Fruit fly (Drosophila melanogaster) whole organism, wandering third instar larva: ENCODE results near the gene CG43137.

ENCODE experiments used
- Abd-B ChIP-seq: fragments of >200 bp; optimal IDR thresholded peaks from 2 replicates; lab custom pipeline; 2017; ENCODE audit warnings: missing biosample characterization, missing genetic modification characterization
- CG32264 ChIP-seq: fragments of 200-800 bp; sonication (Bioruptor generic); optimal IDR thresholded peaks from 2 replicates; lab custom pipeline; 2016; ENCODE audit warnings: missing biosample characterization, missing genetic modification characterization
- CG9705 ChIP-seq: fragments of 200-800 bp; sonication (Bioruptor generic); optimal IDR thresholded peaks from 2 replicates; lab custom pipeline; 2018; ENCODE audit warnings: missing biosample characterization, mild to moderate bottlenecking, missing genetic modification characterization
- CrebA ChIP-seq: fragments of 200-800 bp; sonication (Bioruptor generic); optimal IDR thresholded peaks from 2 replicates; lab custom pipeline; 2016; ENCODE audit warnings: missing biosample characterization, mild to moderate bottlenecking, missing genetic modification characterization, borderline replicate concordance
- Dfd ChIP-seq: fragments of >200 bp; optimal IDR thresholded peaks from 2 replicates; lab custom pipeline; 2017; ENCODE audit warnings: missing biosample characterization, missing genetic modification characterization
- Dif ChIP-seq: fragments of 200-275, 200-300 bp; sonication (Bioruptor generic); optimal IDR thresholded peaks from 2 replicates; lab custom pipeline; 2018; ENCODE audit warnings: missing biosample characterization, missing genetic modification characterization; ENCODE audit not compliant: partially characterized antibody
- GATAd ChIP-seq: sonication (Bioruptor generic); optimal IDR thresholded peaks from 2 replicates; lab custom pipeline; 2016; ENCODE audit warnings: missing biosample characterization, missing genetic modification characterization
- HLH106 ChIP-seq: fragments of 200-800 bp; optimal IDR thresholded peaks from 3 replicates; lab custom pipeline; 2019; ENCODE audit warnings: missing biosample characterization, mild to moderate bottlenecking, missing genetic modification characterization, moderate library complexity
- Hnf4 ChIP-seq: fragments of 200-800 bp; sonication (Bioruptor generic); optimal IDR thresholded peaks from 2 replicates; lab custom pipeline; 2016; ENCODE audit warnings: missing biosample characterization, mild to moderate bottlenecking, missing genetic modification characterization
- Hr78 ChIP-seq: fragments of >200 bp; optimal IDR thresholded peaks from 2 replicates; lab custom pipeline; 2017; ENCODE audit warnings: missing biosample characterization, missing genetic modification characterization
- Hr83 ChIP-seq: fragments of 200-300 bp; sonication (Bioruptor generic); optimal IDR thresholded peaks from 2 replicates; lab custom pipeline; 2016; ENCODE audit warnings: missing biosample characterization, mild to moderate bottlenecking, missing genetic modification characterization, moderate library complexity; ENCODE audit not compliant: poor library complexity, severe bottlenecking
- Jra ChIP-seq: sonication (Bioruptor generic); optimal IDR thresholded peaks from 2 replicates; lab custom pipeline; 2016; ENCODE audit warnings: missing biosample characterization, missing genetic modification characterization
- Mio ChIP-seq: sonication (Bioruptor generic); optimal IDR thresholded peaks from 2 replicates; lab custom pipeline; 2016; ENCODE audit warnings: missing biosample characterization, missing genetic modification characterization
- Myc ChIP-seq: fragments of >200 bp; optimal IDR thresholded peaks from 2 replicates; lab custom pipeline; 2017
- N ChIP-seq: fragments of >200 bp; optimal IDR thresholded peaks from 2 replicates; lab custom pipeline; 2018; ENCODE audit warnings: missing biosample characterization, missing external identifiers, missing genetic modification characterization
- OdsH ChIP-seq: fragments of 200-800 bp; sonication (Bioruptor generic); optimal IDR thresholded peaks from 2 replicates; lab custom pipeline; 2016; ENCODE audit warnings: missing biosample characterization, mild to moderate bottlenecking, missing genetic modification characterization
- Rel ChIP-seq, 2 experiments: fragments of 200-800 bp; sonication (Bioruptor generic) in 1 of 2; optimal IDR thresholded peaks; 2 replicates in 1 of 2; 3 replicates in 1 of 2; lab custom pipeline; 2016 to 2019; ENCODE audit warnings: mild to moderate bottlenecking in 2 of 2, missing biosample characterization in 2 of 2, missing genetic modification characterization in 2 of 2, moderate library complexity in 1 of 2
- Sp1 ChIP-seq: fragments of 200-800 bp; sonication (Bioruptor generic); optimal IDR thresholded peaks from 3 replicates; lab custom pipeline; 2019; ENCODE audit warnings: missing biosample characterization, mild to moderate bottlenecking, missing genetic modification characterization, moderate library complexity
- Vsx2 ChIP-seq: fragments of 200-300, 225-300 bp; sonication (Bioruptor generic); optimal IDR thresholded peaks from 2 replicates; lab custom pipeline; 2018; ENCODE audit warnings: missing biosample characterization, missing genetic modification characterization; ENCODE audit not compliant: partially characterized antibody
- br ChIP-seq: fragments of 200-800 bp; sonication (Bioruptor generic); optimal IDR thresholded peaks from 2 replicates; lab custom pipeline; 2016; ENCODE audit warnings: missing biosample characterization, missing genetic modification characterization
- brk ChIP-seq: fragments of 200-800 bp; sonication (Bioruptor generic); optimal IDR thresholded peaks from 2 replicates; lab custom pipeline; 2016; ENCODE audit warnings: missing biosample characterization, mild to moderate bottlenecking, missing genetic modification characterization
- dl ChIP-seq, 2 experiments: fragments of 175-275, 200-275 bp in 1 of 2; fragments of 200-275 bp in 1 of 2; sonication (Bioruptor generic); optimal IDR thresholded peaks; lab custom pipeline; 2018; ENCODE audit warnings: mild to moderate bottlenecking in 2 of 2, missing biosample characterization in 2 of 2, missing genetic modification characterization in 2 of 2, moderate library complexity in 2 of 2; ENCODE audit not compliant: partially characterized antibody in 2 of 2, insufficient read depth in 1 of 2
- dmrt93B ChIP-seq: fragments of 200-800 bp; sonication (Bioruptor generic); optimal IDR thresholded peaks from 2 replicates; lab custom pipeline; 2018; ENCODE audit warnings: missing biosample characterization, mild to moderate bottlenecking, missing genetic modification characterization
- dsf ChIP-seq: sonication (Bioruptor generic); optimal IDR thresholded peaks from 2 replicates; lab custom pipeline; 2016; ENCODE audit warnings: missing biosample characterization, missing genetic modification characterization, borderline replicate concordance
- ey ChIP-seq: fragments of 200-800 bp; sonication (Bioruptor generic); optimal IDR thresholded peaks from 2 replicates; lab custom pipeline; 2016; ENCODE audit warnings: missing biosample characterization, missing genetic modification characterization
- foxo ChIP-seq, 2 experiments: fragments of 200-800 bp; sonication (Bioruptor generic); optimal IDR thresholded peaks; 2 replicates in 1 of 2; 3 replicates in 1 of 2; lab custom pipeline; 2016 to 2017; ENCODE audit warnings: missing biosample characterization in 2 of 2, missing genetic modification characterization in 2 of 2
- fru ChIP-seq: fragments of 200-800 bp; sonication (Bioruptor generic); optimal IDR thresholded peaks from 3 replicates; lab custom pipeline; 2016; ENCODE audit warnings: missing biosample characterization, mild to moderate bottlenecking, missing genetic modification characterization
- h ChIP-seq: fragments of 200-800 bp; sonication (Bioruptor generic); optimal IDR thresholded peaks from 3 replicates; lab custom pipeline; 2016; ENCODE audit warnings: missing biosample characterization, mild to moderate bottlenecking, missing genetic modification characterization
- jim ChIP-seq: fragments of 175-275, 200-325 bp; sonication (Bioruptor generic); optimal IDR thresholded peaks from 2 replicates; lab custom pipeline; 2016; ENCODE audit warnings: missing biosample characterization, mild to moderate bottlenecking, missing genetic modification characterization
- lola ChIP-seq: fragments of >200 bp; optimal IDR thresholded peaks from 2 replicates; lab custom pipeline; 2017; ENCODE audit warnings: missing biosample characterization, missing genetic modification characterization
- pan ChIP-seq: fragments of >200 bp; optimal IDR thresholded peaks from 2 replicates; lab custom pipeline; 2017
- psq ChIP-seq: fragments of 200-800 bp; sonication (Bioruptor generic); optimal IDR thresholded peaks from 3 replicates; lab custom pipeline; 2017; ENCODE audit warnings: missing biosample characterization, mild to moderate bottlenecking, missing genetic modification characterization, moderate library complexity
- rgr ChIP-seq: fragments of 200-800 bp; sonication (Bioruptor generic); optimal IDR thresholded peaks from 3 replicates; lab custom pipeline; 2016; ENCODE audit warnings: missing biosample characterization, mild to moderate bottlenecking, missing genetic modification characterization
- sage ChIP-seq: fragments of 200-800 bp; sonication (Bioruptor generic); optimal IDR thresholded peaks from 2 replicates; lab custom pipeline; 2016; ENCODE audit warnings: missing biosample characterization, mild to moderate bottlenecking, missing genetic modification characterization
- sv ChIP-seq: fragments of 200-800 bp; sonication (Bioruptor generic); optimal IDR thresholded peaks from 3 replicates; lab custom pipeline; 2016; ENCODE audit warnings: missing biosample characterization, missing genetic modification characterization
- tai ChIP-seq: sonication (Bioruptor generic); optimal IDR thresholded peaks from 2 replicates; lab custom pipeline; 2016; ENCODE audit warnings: missing biosample characterization, missing genetic modification characterization
- usp ChIP-seq: fragments of >200 bp; optimal IDR thresholded peaks from 2 replicates; lab custom pipeline; 2017; ENCODE audit warnings: missing biosample characterization, missing genetic modification characterization
- woc ChIP-seq: sonication (Bioruptor generic); optimal IDR thresholded peaks from 2 replicates; lab custom pipeline; 2016; ENCODE audit warnings: missing biosample characterization, mild to moderate bottlenecking, missing genetic modification characterization

The CG43137 gene

dm6 chrX:5883394-5883793 is 18.4 kb upstream of the CG43137 start (continued):
- peak in 1 of 2 experiments; percentile 57 for TF ChIP-seq foxo (GFP tag; optimal IDR thresholded peaks at IDR 0.05; lab: Kevin White, UChicago)
- no peak for TF ChIP-seq Dfd (GFP tag; lab: Kevin White, UChicago)
- TF ChIP-seq Hr83 (GFP tag; lab: Kevin White, UChicago) = no peak
- no peak for TF ChIP-seq ey
- peak; percentile 54 for TF ChIP-seq h

- no peak for TF ChIP-seq tai (GFP tag; lab: Kevin White, UChicago)
- no peak for TF ChIP-seq Dif (GFP tag; lab: Kevin White, UChicago)
- TF ChIP-seq rgr (GFP tag; lab: Kevin White, UChicago) = peak; percentile 85
- peak; percentile 87 for TF ChIP-seq Hnf4
- no peak for TF ChIP-seq Dfd (GFP tag; lab: Kevin White, UChicago)
- no peak for TF ChIP-seq brk (GFP tag; lab: Kevin White, UChicago)
- TF ChIP-seq OdsH (GFP tag; lab: Kevin White, UChicago) = peak; percentile 82
- peak; percentile 72 for TF ChIP-seq CG32264 (GFP tag; lab: Kevin White, UChicago)
- TF ChIP-seq lola = no peak
- TF ChIP-seq CG9705 = peak; percentile 77
- no peak for TF ChIP-seq Vsx2 (GFP tag; lab: Kevin White, UChicago)
- TF ChIP-seq foxo (GFP tag; optimal IDR thresholded peaks at IDR 0.05; lab: Kevin White, UChicago) = peak in 1 of 2 experiments; percentile 86
- TF ChIP-seq Abd-B = no peak
- TF ChIP-seq Rel (GFP tag; optimal IDR thresholded peaks at IDR 0.05; lab: Kevin White, UChicago) = peak; percentile 45
- TF ChIP-seq Rel (tag; optimal IDR thresholded peaks at IDR 0.05; lab: Kevin White, UChicago) = peak; percentile 61
- no peak for TF ChIP-seq Hr78 (GFP tag; lab: Kevin White, UChicago)
- TF ChIP-seq jim (GFP tag; lab: Kevin White, UChicago) = no peak
- no peak for TF ChIP-seq usp
- TF ChIP-seq CrebA (GFP tag; lab: Kevin White, UChicago) = no peak
- peak; percentile 76 for TF ChIP-seq Jra (GFP tag; lab: Kevin White, UChicago)
- no peak for TF ChIP-seq dsf (GFP tag; lab: Kevin White, UChicago)
- TF ChIP-seq woc (GFP tag; lab: Kevin White, UChicago) = peak; percentile 93
- TF ChIP-seq Hr83 (GFP tag; lab: Kevin White, UChicago) = no peak
- peak; percentile 81 for TF ChIP-seq br (GFP tag; lab: Kevin White, UChicago)
- no peak for TF ChIP-seq pan (lab: Kevin White, UChicago)
- TF ChIP-seq fru (GFP tag; lab: Kevin White, UChicago) = peak; percentile 82
- TF ChIP-seq dmrt93B = peak; percentile 76
- TF ChIP-seq sv (GFP tag; lab: Kevin White, UChicago) = no peak
- TF ChIP-seq Sp1 (GFP tag; lab: Kevin White, UChicago) = peak; percentile 84
- peak; percentile 88 for TF ChIP-seq HLH106
- TF ChIP-seq dl (GFP tag; optimal IDR thresholded peaks at IDR 0.05; lab: Kevin White, UChicago; ENCODE audit: insufficient read depth in 1 of 2, partially characterized antibody in 2 of 2) = no peak
- peak; percentile 56 for TF ChIP-seq sage
- peak; percentile 89 for TF ChIP-seq psq (GFP tag; lab: Kevin White, UChicago)
- peak; percentile 83 for TF ChIP-seq ey
- peak; percentile 90 for TF ChIP-seq h
- TF ChIP-seq N (GFP tag; lab: Kevin White, UChicago) = no peak
- TF ChIP-seq Mio (GFP tag; lab: Kevin White, UChicago) = no peak
- no peak for TF ChIP-seq Myc (lab: Kevin White, UChicago)
- no peak for TF ChIP-seq GATAd (GFP tag; lab: Kevin White, UChicago)
- TF ChIP-seq, all 38 proteins: peak for 18
Measured at dm6 chrX:5880139-5880924, 15.4 kb upstream of the CG43137 start.
